Fruit fly (Drosophila melanogaster) whole organism, embryonic: ENCODE measurements around the gene CG9837.

Source experiments
- Atf6 ChIP-seq: fragments of 200-800 bp; sonication (Bioruptor generic); IDR thresholded peaks from 2 replicates; pipeline ENCODE4 v1.3.6; 2022; ENCODE audit warnings: missing biosample characterization, missing genetic modification characterization
- CG10267 ChIP-seq: fragments of 200-800 bp; sonication (Bioruptor generic); optimal IDR thresholded peaks from 2 replicates; lab custom pipeline; 2018; ENCODE audit warnings: missing biosample characterization, mild to moderate bottlenecking, missing genetic modification characterization, moderate library complexity
- CG10462 ChIP-seq: fragments of 200-800 bp; sonication (Bioruptor generic); optimal IDR thresholded peaks from 2 replicates; lab custom pipeline; 2016; ENCODE audit warnings: missing biosample characterization, missing genetic modification characterization
- CG11560 ChIP-seq: fragments of 200-800 bp; sonication (Bioruptor generic); IDR thresholded peaks from 3 replicates; pipeline ENCODE4 v1.3.6; 2022; ENCODE audit warnings: missing biosample characterization, missing genetic modification characterization
- CG14441 ChIP-seq: fragments of 200-800 bp; sonication (Bioruptor generic); IDR thresholded peaks from 2 replicates; pipeline ENCODE4 v1.3.6; 2022; ENCODE audit warnings: missing biosample characterization, missing genetic modification characterization
- CG15073 ChIP-seq: fragments of 200-800 bp; sonication (Bioruptor generic); optimal IDR thresholded peaks from 2 replicates; lab custom pipeline; 2016; ENCODE audit warnings: missing biosample characterization, missing genetic modification characterization
- CG17328 ChIP-seq: fragments of 200-800 bp; sonication (Bioruptor generic); IDR thresholded peaks from 2 replicates; pipeline ENCODE4 v1.3.6; 2022; ENCODE audit warnings: missing biosample characterization, missing genetic modification characterization
- CG17568 ChIP-seq: fragments of 200-800 bp; sonication (Bioruptor generic); optimal IDR thresholded peaks from 2 replicates; lab custom pipeline; 2018; ENCODE audit warnings: missing biosample characterization, mild to moderate bottlenecking, missing genetic modification characterization, moderate library complexity
- CG18011 ChIP-seq: fragments of 200-800 bp; sonication (Bioruptor generic); optimal IDR thresholded peaks from 2 replicates; lab custom pipeline; 2017; ENCODE audit warnings: missing biosample characterization, missing genetic modification characterization, mild to moderate bottlenecking, moderate library complexity, missing genotype
- CG1832 ChIP-seq: fragments of 200-800 bp; sonication (Bioruptor generic); optimal IDR thresholded peaks from 2 replicates; lab custom pipeline; 2017; ENCODE audit warnings: missing biosample characterization, mild to moderate bottlenecking, missing genetic modification characterization, inconsistent platforms
- CG18619 ChIP-seq: fragments of 200-800 bp; sonication (Bioruptor generic); optimal IDR thresholded peaks from 3 replicates; lab custom pipeline; 2017; ENCODE audit warnings: missing biosample characterization, mild to moderate bottlenecking, missing genetic modification characterization
- CG30431 ChIP-seq: fragments of 200-800 bp; sonication (Bioruptor generic); optimal IDR thresholded peaks from 2 replicates; lab custom pipeline; 2017; ENCODE audit warnings: missing biosample characterization, missing genetic modification characterization
- CG3281 ChIP-seq: fragments of 200-800 bp; sonication (Bioruptor generic); optimal IDR thresholded peaks from 3 replicates; lab custom pipeline; 2017; ENCODE audit warnings: missing biosample characterization, mild to moderate bottlenecking, missing genetic modification characterization
- CG34224 ChIP-seq: fragments of 200-800 bp; sonication (Bioruptor generic); IDR thresholded peaks from 3 replicates; pipeline ENCODE4 v1.3.6; 2022; ENCODE audit warnings: missing biosample characterization, missing genetic modification characterization; ENCODE audit not compliant: partially characterized antibody
- CG8924 ChIP-seq: fragments of 200-800 bp; optimal IDR thresholded peaks from 3 replicates; lab custom pipeline; 2019; ENCODE audit warnings: missing biosample characterization, mild to moderate bottlenecking, missing genetic modification characterization, moderate library complexity
- CG9609 ChIP-seq: fragments of 200-800 bp; sonication (Bioruptor generic); optimal IDR thresholded peaks from 3 replicates; lab custom pipeline; 2016; ENCODE audit warnings: missing biosample characterization, missing genetic modification characterization
- Chrac-16 ChIP-seq: fragments of 200-800 bp; sonication (Bioruptor generic); optimal IDR thresholded peaks from 3 replicates; lab custom pipeline; 2016; ENCODE audit warnings: missing biosample characterization, missing genetic modification characterization
- D19B ChIP-seq: fragments of 200-800 bp; sonication (Bioruptor generic); optimal IDR thresholded peaks from 2 replicates; lab custom pipeline; 2017; ENCODE audit warnings: missing biosample characterization, mild to moderate bottlenecking, missing genetic modification characterization
- Hey ChIP-seq: fragments of 200-800 bp; sonication (Bioruptor generic); optimal IDR thresholded peaks from 3 replicates; lab custom pipeline; 2018; ENCODE audit warnings: missing biosample characterization, mild to moderate bottlenecking, missing genetic modification characterization
- Oaz ChIP-seq: fragments of 200-800 bp; sonication (Bioruptor generic); IDR thresholded peaks from 2 replicates; pipeline ENCODE4 v1.3.6; 2022; ENCODE audit warnings: missing biosample characterization, missing genetic modification characterization
- Optix ChIP-seq: fragments of 200-800 bp; sonication (Bioruptor generic); IDR thresholded peaks from 3 replicates; pipeline ENCODE4 v1.3.6; 2022; ENCODE audit warnings: missing biosample characterization, missing genetic modification characterization
- Taf1 ChIP-seq: fragments of 200-800 bp; sonication (Bioruptor generic); IDR thresholded peaks from 2 replicates; pipeline ENCODE4 v1.3.6; 2022; ENCODE audit warnings: missing biosample characterization, missing genetic modification characterization
- Usf ChIP-seq: fragments of 200-800 bp; sonication (Bioruptor generic); optimal IDR thresholded peaks from 2 replicates; lab custom pipeline; 2017; ENCODE audit warnings: missing genotype, missing biosample characterization, missing genetic modification characterization
- abd-A ChIP-seq: fragments of 200-800 bp; sonication (Bioruptor generic); optimal IDR thresholded peaks from 3 replicates; lab custom pipeline; 2019; ENCODE audit warnings: missing biosample characterization, mild to moderate bottlenecking, missing genetic modification characterization, moderate library complexity
- bab2 ChIP-seq: fragments of 200-800 bp; sonication (Bioruptor generic); optimal IDR thresholded peaks from 2 replicates; lab custom pipeline; 2016; ENCODE audit warnings: missing biosample characterization, missing genetic modification characterization
- bcd ChIP-seq: fragments of 200-800 bp; sonication (Bioruptor generic); optimal IDR thresholded peaks from 2 replicates; lab custom pipeline; 2017; ENCODE audit warnings: missing biosample characterization, mild to moderate bottlenecking, missing genetic modification characterization
- bigmax ChIP-seq: fragments of 200-800 bp; sonication (Bioruptor generic); optimal IDR thresholded peaks from 2 replicates; lab custom pipeline; 2018; ENCODE audit warnings: missing biosample characterization, mild to moderate bottlenecking, missing genetic modification characterization
- chm ChIP-seq: fragments of 200-800 bp; sonication (Bioruptor generic); IDR thresholded peaks from 2 replicates; pipeline ENCODE4 v1.3.6; 2022; ENCODE audit warnings: missing biosample characterization, missing genetic modification characterization
- dati ChIP-seq: fragments of 200-800 bp; sonication (Bioruptor generic); IDR thresholded peaks from 2 replicates; pipeline ENCODE4 v1.3.6; 2022; ENCODE audit warnings: missing biosample characterization, missing genetic modification characterization
- eve ChIP-seq, 2 experiments: fragments of >200 bp; optimal IDR thresholded peaks; 2 replicates each; lab custom pipeline; 2017; ENCODE audit warnings: missing biosample characterization in 2 of 2, missing genetic modification characterization in 2 of 2
- exex ChIP-seq: fragments of 200-800 bp; sonication (Bioruptor generic); optimal IDR thresholded peaks from 4 replicates; lab custom pipeline; 2018; ENCODE audit warnings: missing biosample characterization, mild to moderate bottlenecking, missing genetic modification characterization, moderate library complexity
- ftz-f1 ChIP-seq: fragments of 200-800 bp; sonication (Bioruptor generic); optimal IDR thresholded peaks from 2 replicates; lab custom pipeline; 2016; ENCODE audit warnings: missing biosample characterization, missing genetic modification characterization
- gcm ChIP-seq: fragments of 200-800 bp; sonication (Bioruptor generic); optimal IDR thresholded peaks from 2 replicates; lab custom pipeline; 2019; ENCODE audit warnings: missing biosample characterization, mild to moderate bottlenecking, missing genetic modification characterization, moderate library complexity
- gsb ChIP-seq: fragments of 200-800 bp; sonication (Bioruptor generic); IDR thresholded peaks from 2 replicates; pipeline ENCODE4 v1.3.6; 2022; ENCODE audit warnings: missing biosample characterization, missing genetic modification characterization
- gt ChIP-seq: fragments of 200-800 bp; sonication (Bioruptor generic); IDR thresholded peaks from 2 replicates; pipeline ENCODE4 v1.3.6; 2022; ENCODE audit warnings: missing biosample characterization, missing genetic modification characterization
- h ChIP-seq: fragments of >200 bp; optimal IDR thresholded peaks from 2 replicates; lab custom pipeline; 2017
- jing ChIP-seq: fragments of 200-800 bp; sonication (Bioruptor generic); optimal IDR thresholded peaks from 2 replicates; lab custom pipeline; 2018; ENCODE audit warnings: missing biosample characterization, mild to moderate bottlenecking, missing genetic modification characterization
- lmd ChIP-seq: fragments of 200-800 bp; sonication (Bioruptor generic); IDR thresholded peaks from 2 replicates; pipeline ENCODE4 v1.3.6; 2022; ENCODE audit warnings: missing biosample characterization, missing genetic modification characterization
- nerfin-1 ChIP-seq: fragments of 200-800 bp; sonication (Bioruptor generic); optimal IDR thresholded peaks from 3 replicates; lab custom pipeline; 2019; ENCODE audit warnings: missing biosample characterization, mild to moderate bottlenecking, missing genetic modification characterization, moderate library complexity
- nmo ChIP-seq: fragments of 200-800 bp; sonication (Bioruptor generic); optimal IDR thresholded peaks from 2 replicates; lab custom pipeline; 2018; ENCODE audit warnings: missing biosample characterization, mild to moderate bottlenecking, missing genetic modification characterization, moderate library complexity
- oc ChIP-seq: fragments of 200-800 bp; sonication (Bioruptor generic); optimal IDR thresholded peaks from 2 replicates; lab custom pipeline; 2018; ENCODE audit warnings: missing biosample characterization, mild to moderate bottlenecking, missing genetic modification characterization, moderate library complexity
- prd ChIP-seq, 3 experiments: fragments of >200 bp in 2 of 3; fragments of 200-800 bp in 1 of 3; sonication (Bioruptor generic) in 1 of 3; optimal IDR thresholded peaks in 2 of 3; IDR thresholded peaks in 1 of 3; 2 replicates in 2 of 3; 3 replicates in 1 of 3; pipeline versions ENCODE4 v1.3.6 to Lab custom; 2017 to 2022; ENCODE audit warnings: missing biosample characterization in 1 of 3, missing genetic modification characterization in 1 of 3
- pzg ChIP-seq: fragments of 200-800 bp; sonication (Bioruptor generic); optimal IDR thresholded peaks from 3 replicates; lab custom pipeline; 2018; ENCODE audit warnings: missing biosample characterization, mild to moderate bottlenecking, missing genetic modification characterization, moderate library complexity
- scrt ChIP-seq: fragments of 200-800 bp; sonication (Bioruptor generic); optimal IDR thresholded peaks from 2 replicates; lab custom pipeline; 2018; ENCODE audit warnings: missing biosample characterization, mild to moderate bottlenecking, missing genetic modification characterization, moderate library complexity
- slou ChIP-seq: fragments of 200-800 bp; sonication (Bioruptor generic); optimal IDR thresholded peaks from 3 replicates; lab custom pipeline; 2016; ENCODE audit warnings: missing biosample characterization, missing genetic modification characterization
- tll ChIP-seq, 2 experiments: fragments of 200-800 bp in 1 of 2; fragments of >200 bp in 1 of 2; sonication (Bioruptor generic) in 1 of 2; optimal IDR thresholded peaks; 2 replicates each; lab custom pipeline; 2017 to 2019; ENCODE audit warnings: missing biosample characterization in 2 of 2, missing genetic modification characterization in 2 of 2, mild to moderate bottlenecking in 1 of 2, moderate library complexity in 1 of 2
- tna ChIP-seq: fragments of 200-800 bp; sonication (Bioruptor generic); IDR thresholded peaks from 2 replicates; pipeline ENCODE4 v1.3.6; 2022; ENCODE audit warnings: missing biosample characterization, missing genetic modification characterization; ENCODE audit not compliant: partially characterized antibody
- wek ChIP-seq: fragments of 200-800 bp; sonication (Bioruptor generic); optimal IDR thresholded peaks from 3 replicates; lab custom pipeline; 2018; ENCODE audit warnings: missing biosample characterization, mild to moderate bottlenecking, missing genetic modification characterization, moderate library complexity
- yki ChIP-seq: fragments of >200 bp; optimal IDR thresholded peaks from 3 replicates; lab custom pipeline; 2018

CG9837 gene

DNA sequence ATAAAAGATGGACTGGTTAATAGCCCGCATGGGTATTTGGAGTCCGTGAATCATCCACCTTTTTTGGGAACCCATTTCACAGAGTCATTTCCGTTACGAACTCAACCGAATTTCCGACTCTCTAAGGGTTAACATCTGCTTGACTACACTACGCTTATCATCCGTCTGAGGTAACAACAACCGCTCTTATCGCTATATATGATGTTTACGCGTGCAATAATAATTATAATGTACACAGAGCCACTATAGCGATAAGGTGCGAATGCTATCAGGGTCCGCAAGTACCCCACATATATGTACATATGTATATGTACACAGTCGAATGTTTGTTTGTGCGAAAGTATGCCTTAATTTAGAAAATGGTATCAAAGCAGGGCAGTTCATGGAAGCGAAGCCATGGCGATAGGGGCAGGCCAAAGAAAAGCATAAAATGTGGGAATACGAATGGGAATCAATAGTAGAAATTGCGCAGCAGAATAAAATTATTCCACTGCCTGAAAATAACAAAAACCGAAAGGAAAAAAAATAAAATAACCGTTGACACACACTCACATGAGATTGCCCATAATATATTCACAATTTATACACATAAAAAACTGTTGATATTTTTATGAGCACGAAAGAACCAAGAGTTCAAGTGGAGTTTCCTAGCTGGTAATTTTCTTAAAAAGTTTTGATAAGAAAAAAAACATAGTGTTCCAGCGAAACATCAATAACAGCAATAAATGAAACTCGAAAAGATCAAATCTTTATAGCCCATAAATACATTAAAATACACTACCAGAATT, 2.8 kb downstream of the CG9837 start (continued):
- TF ChIP-seq tna (GFP tag; lab: Robert Waterston, UW) = no peak
- peak; percentile 22 for TF ChIP-seq Usf
- TF ChIP-seq slou (GFP tag; lab: Kevin White, UChicago) = peak; percentile 33
- peak; percentile 64; the same call in 1 of the 2 replicates for TF ChIP-seq lmd (GFP tag; lab: Robert Waterston, UW)
- no peak for TF ChIP-seq CG30431
- no peak for TF ChIP-seq CG1832 (GFP tag; lab: Kevin White, UChicago)
- TF ChIP-seq nerfin-1 = peak; percentile 85
- TF ChIP-seq Chrac-16 (GFP tag; lab: Kevin White, UChicago) = no peak
- no peak for TF ChIP-seq Oaz (GFP tag; lab: Robert Waterston, UW)
- TF ChIP-seq pzg (GFP tag; lab: Kevin White, UChicago) = peak; percentile 25
- TF ChIP-seq wek (GFP tag; lab: Kevin White, UChicago) = peak; percentile 97
- peak; percentile 80 for TF ChIP-seq abd-A
- peak; percentile 70 for TF ChIP-seq CG3281 (GFP tag; lab: Kevin White, UChicago)
- peak; percentile 96 for TF ChIP-seq CG17568
- no peak for TF ChIP-seq yki
- peak; percentile 64 for TF ChIP-seq bcd (GFP tag; lab: Kevin White, UChicago)
- peak; percentile 8; the same call in 1 of the 3 replicates for TF ChIP-seq Optix (GFP tag; lab: Robert Waterston, UW)
- peak; percentile 79 for TF ChIP-seq CG17328
- peak; percentile 63 for TF ChIP-seq CG10462 (GFP tag; lab: Kevin White, UChicago)
- TF ChIP-seq CG18619 (GFP tag; lab: Kevin White, UChicago) = peak; percentile 90
- peak; percentile 5 for TF ChIP-seq CG15073 (GFP tag; lab: Kevin White, UChicago)
- TF ChIP-seq nmo = peak; percentile 53
- no peak for TF ChIP-seq CG11560 (tag; lab: Robert Waterston, UW)
- peak; percentile 57; the same call in 1 of the 2 replicates for TF ChIP-seq dati
- TF ChIP-seq bigmax = peak; percentile 79
- TF ChIP-seq CG18011 = peak; percentile 59
- TF ChIP-seq eve (GFP tag; optimal IDR thresholded peaks at IDR 0.05; lab: Kevin White, UChicago) = no peak
- peak; percentile 15 for TF ChIP-seq jing
- peak; percentile 87 for TF ChIP-seq oc
- no peak for TF ChIP-seq CG34224 (GFP tag; lab: Robert Waterston, UW)
- peak; percentile 66 for TF ChIP-seq CG14441 (GFP tag; lab: Robert Waterston, UW)
- peak; percentile 94 for TF ChIP-seq gcm (GFP tag; lab: Kevin White, UChicago)
- TF ChIP-seq scrt (GFP tag; lab: Kevin White, UChicago) = peak; percentile 73
- TF ChIP-seq prd (optimal IDR thresholded peaks at IDR 0.05; lab: Kevin White, UChicago) = no peak
- TF ChIP-seq prd (GFP tag; IDR thresholded peaks at IDR 0.05; lab: Robert Waterston, UW) = peak; percentile 51; the same call in 2 of the 3 replicates
- no peak for TF ChIP-seq gt (GFP tag; lab: Robert Waterston, UW)
- TF ChIP-seq CG8924 (tag; lab: Kevin White, UChicago) = peak; percentile 67
- peak; percentile 39 for TF ChIP-seq CG9609
- peak; percentile 93 for TF ChIP-seq chm
- TF ChIP-seq tll (GFP tag; optimal IDR thresholded peaks at IDR 0.05; lab: Kevin White, UChicago) = peak in 1 of 2 experiments; percentile 24
- TF ChIP-seq ftz-f1 (GFP tag; lab: Kevin White, UChicago) = no peak
- peak; percentile 99 for TF ChIP-seq exex
- peak; percentile 69 for TF ChIP-seq gsb
- TF ChIP-seq bab2 (GFP tag; lab: Kevin White, UChicago) = peak; percentile 23
- no peak for TF ChIP-seq D19B (GFP tag; lab: Kevin White, UChicago)
- no peak for TF ChIP-seq h (lab: Kevin White, UChicago)
- peak; percentile 85 for TF ChIP-seq Atf6 (GFP tag; lab: Robert Waterston, UW)
- 0 out of 2 replicates have a peak, but pooled peaks have one; percentile 44 for TF ChIP-seq Taf1 (GFP tag; lab: Robert Waterston, UW)
- TF ChIP-seq Hey (tag; lab: Kevin White, UChicago) = peak; percentile 97
- peak; percentile 44 for TF ChIP-seq CG10267 (tag; lab: Kevin White, UChicago)
